Fruit fly (Drosophila melanogaster) whole organism, embryonic: Measurements from ENCODE around the gene CG42324.

Experiments used
- Adf1 ChIP-seq: fragments of 200-800 bp; sonication (Bioruptor generic); IDR thresholded peaks from 2 replicates; pipeline ENCODE4 v1.3.6; 2022; ENCODE audit warnings: missing biosample characterization, missing genetic modification characterization
- Atf6 ChIP-seq: fragments of 200-800 bp; sonication (Bioruptor generic); IDR thresholded peaks from 2 replicates; pipeline ENCODE4 v1.3.6; 2022; ENCODE audit warnings: missing biosample characterization, missing genetic modification characterization
- Blimp-1 ChIP-seq: fragments of 200-800 bp; sonication (Bioruptor generic); optimal IDR thresholded peaks from 3 replicates; lab custom pipeline; 2018; ENCODE audit warnings: missing biosample characterization, missing genetic modification characterization, mild to moderate bottlenecking, moderate library complexity, missing genetic modification reagents
- CG1024 ChIP-seq: fragments of 200-800 bp; sonication (Bioruptor generic); IDR thresholded peaks from 2 replicates; pipeline ENCODE4 v1.3.6; 2022; ENCODE audit warnings: missing biosample characterization, missing genetic modification characterization
- CG13424 ChIP-seq: fragments of 200-800 bp; sonication (Bioruptor generic); optimal IDR thresholded peaks from 2 replicates; lab custom pipeline; 2019; ENCODE audit warnings: missing biosample characterization, mild to moderate bottlenecking, missing genetic modification characterization, moderate library complexity
- CG13775 ChIP-seq: fragments of 200-800 bp; sonication (Bioruptor generic); optimal IDR thresholded peaks from 3 replicates; lab custom pipeline; 2017; ENCODE audit warnings: missing biosample characterization, mild to moderate bottlenecking, missing genetic modification characterization
- CG15601 ChIP-seq: fragments of 200-800 bp; sonication (Bioruptor generic); optimal IDR thresholded peaks from 3 replicates; lab custom pipeline; 2019; ENCODE audit warnings: missing biosample characterization, mild to moderate bottlenecking, missing genetic modification characterization, moderate library complexity
- CG15696 ChIP-seq: fragments of 200-800 bp; sonication (Bioruptor generic); optimal IDR thresholded peaks from 2 replicates; lab custom pipeline; 2019; ENCODE audit warnings: missing biosample characterization, mild to moderate bottlenecking, missing genetic modification characterization, moderate library complexity
- CG17385 ChIP-seq: fragments of 200-800 bp; sonication (Bioruptor generic); optimal IDR thresholded peaks from 3 replicates; lab custom pipeline; 2018; ENCODE audit warnings: missing biosample characterization, mild to moderate bottlenecking, missing genetic modification characterization
- CG17612 ChIP-seq: fragments of 200-800 bp; sonication (Bioruptor generic); IDR thresholded peaks from 2 replicates; pipeline ENCODE4 v1.3.6; 2022; ENCODE audit warnings: missing biosample characterization, missing genetic modification characterization
- CG18599 ChIP-seq: fragments of 200-800 bp; sonication (Bioruptor generic); optimal IDR thresholded peaks from 3 replicates; lab custom pipeline; 2017; ENCODE audit warnings: missing biosample characterization, missing genetic modification characterization, mild to moderate bottlenecking, moderate library complexity, missing genetic modification reagents
- CG18619 ChIP-seq: fragments of 200-800 bp; sonication (Bioruptor generic); optimal IDR thresholded peaks from 3 replicates; lab custom pipeline; 2017; ENCODE audit warnings: missing biosample characterization, mild to moderate bottlenecking, missing genetic modification characterization
- CG2199 ChIP-seq: fragments of 200-800 bp; sonication (Bioruptor generic); IDR thresholded peaks from 3 replicates; pipeline ENCODE4 v1.3.6; 2022; ENCODE audit warnings: missing biosample characterization, missing genetic modification characterization
- CG2678 ChIP-seq: fragments of 200-800 bp; sonication (Bioruptor generic); optimal IDR thresholded peaks from 3 replicates; lab custom pipeline; 2019; ENCODE audit warnings: missing biosample characterization, mild to moderate bottlenecking, missing genetic modification characterization, moderate library complexity
- CG2712 ChIP-seq: fragments of 200-800 bp; optimal IDR thresholded peaks from 3 replicates; lab custom pipeline; 2019; ENCODE audit warnings: missing biosample characterization, mild to moderate bottlenecking, missing genetic modification characterization, moderate library complexity
- CG32532 ChIP-seq: fragments of 200-800 bp; sonication (Bioruptor generic); IDR thresholded peaks from 2 replicates; pipeline ENCODE4 v1.3.6; 2022; ENCODE audit warnings: missing biosample characterization, missing genetic modification characterization
- CG6175 ChIP-seq: fragments of 200-800 bp; sonication (Bioruptor generic); IDR thresholded peaks from 3 replicates; pipeline ENCODE4 v1.3.6; 2022; ENCODE audit warnings: missing biosample characterization, missing genetic modification characterization
- CG6689 ChIP-seq: fragments of 200-800 bp; sonication (Bioruptor generic); IDR thresholded peaks from 2 replicates; pipeline ENCODE4 v1.3.6; 2022; ENCODE audit warnings: missing biosample characterization, missing genetic modification characterization
- CG7556 ChIP-seq: fragments of 200-800 bp; sonication (Bioruptor generic); optimal IDR thresholded peaks from 2 replicates; lab custom pipeline; 2017; ENCODE audit warnings: missing biosample characterization, mild to moderate bottlenecking, missing genetic modification characterization
- CG8924 ChIP-seq: fragments of 200-800 bp; optimal IDR thresholded peaks from 3 replicates; lab custom pipeline; 2019; ENCODE audit warnings: missing biosample characterization, mild to moderate bottlenecking, missing genetic modification characterization, moderate library complexity
- CG9727 ChIP-seq: fragments of 200-800 bp; sonication (Bioruptor generic); optimal IDR thresholded peaks from 3 replicates; lab custom pipeline; 2017; ENCODE audit warnings: missing biosample characterization, mild to moderate bottlenecking, missing genetic modification characterization
- D19B ChIP-seq: fragments of 200-800 bp; sonication (Bioruptor generic); optimal IDR thresholded peaks from 2 replicates; lab custom pipeline; 2017; ENCODE audit warnings: missing biosample characterization, mild to moderate bottlenecking, missing genetic modification characterization
- Hmr ChIP-seq: fragments of 200-800 bp; sonication (Bioruptor generic); optimal IDR thresholded peaks from 3 replicates; lab custom pipeline; 2017; ENCODE audit warnings: mild to moderate bottlenecking, missing biosample characterization, missing genetic modification reagents, missing genetic modification characterization
- Kr ChIP-seq: fragments of 200-800 bp; sonication (Bioruptor generic); optimal IDR thresholded peaks from 2 replicates; lab custom pipeline; 2017; ENCODE audit warnings: missing biosample characterization, mild to moderate bottlenecking, missing genetic modification characterization
- MESR4 ChIP-seq: fragments of 200-800 bp; sonication (Bioruptor generic); optimal IDR thresholded peaks from 2 replicates; lab custom pipeline; 2018; ENCODE audit warnings: missing biosample characterization, mild to moderate bottlenecking, missing genetic modification characterization, moderate library complexity
- NK7.1 ChIP-seq: fragments of 200-800 bp; sonication (Bioruptor generic); optimal IDR thresholded peaks from 3 replicates; lab custom pipeline; 2016; ENCODE audit warnings: missing biosample characterization, missing genetic modification characterization
- Nf-YC ChIP-seq: fragments of 200-800 bp; optimal IDR thresholded peaks from 3 replicates; lab custom pipeline; 2019; ENCODE audit warnings: missing biosample characterization, mild to moderate bottlenecking, missing genetic modification characterization, moderate library complexity
- Rfx ChIP-seq: fragments of 200-800 bp; sonication (Bioruptor generic); IDR thresholded peaks from 2 replicates; pipeline ENCODE4 v1.3.6; 2022; ENCODE audit warnings: missing biosample characterization, missing genetic modification characterization
- Ssrp ChIP-seq: fragments of 200-800 bp; sonication (Bioruptor generic); optimal IDR thresholded peaks from 2 replicates; lab custom pipeline; 2018; ENCODE audit warnings: missing biosample characterization, mild to moderate bottlenecking, missing genetic modification characterization, moderate library complexity
- Taf1 ChIP-seq: fragments of 200-800 bp; sonication (Bioruptor generic); IDR thresholded peaks from 2 replicates; pipeline ENCODE4 v1.3.6; 2022; ENCODE audit warnings: missing biosample characterization, missing genetic modification characterization
- Xrp1 ChIP-seq: fragments of 200-800 bp; sonication (Bioruptor generic); IDR thresholded peaks from 2 replicates; pipeline ENCODE4 v1.3.6; 2022; ENCODE audit warnings: missing biosample characterization, missing genetic modification characterization
- abd-A ChIP-seq: fragments of 200-800 bp; sonication (Bioruptor generic); optimal IDR thresholded peaks from 3 replicates; lab custom pipeline; 2019; ENCODE audit warnings: missing biosample characterization, mild to moderate bottlenecking, missing genetic modification characterization, moderate library complexity
- al ChIP-seq: fragments of 200-800 bp; sonication (Bioruptor generic); IDR thresholded peaks from 2 replicates; pipeline ENCODE4 v1.3.6; 2022; ENCODE audit warnings: missing biosample characterization, missing genetic modification characterization
- ara ChIP-seq: fragments of 200-800 bp; sonication (Bioruptor generic); IDR thresholded peaks from 2 replicates; pipeline ENCODE4 v1.3.6; 2022; ENCODE audit warnings: missing biosample characterization, missing genetic modification characterization
- az2 ChIP-seq: fragments of 200-800 bp; sonication (Bioruptor generic); optimal IDR thresholded peaks from 3 replicates; lab custom pipeline; 2016; ENCODE audit warnings: missing biosample characterization, missing genetic modification characterization
- cato ChIP-seq: fragments of 200-800 bp; sonication (Bioruptor generic); optimal IDR thresholded peaks from 2 replicates; lab custom pipeline; 2016; ENCODE audit warnings: missing biosample characterization, missing genetic modification characterization, borderline replicate concordance
- dmrt99B ChIP-seq: fragments of 200-800 bp; sonication (Bioruptor generic); optimal IDR thresholded peaks from 2 replicates; lab custom pipeline; 2018; ENCODE audit warnings: missing biosample characterization, mild to moderate bottlenecking, missing genetic modification characterization, moderate library complexity
- grau ChIP-seq: fragments of 200-800 bp; optimal IDR thresholded peaks from 3 replicates; lab custom pipeline; 2019; ENCODE audit warnings: missing biosample characterization, mild to moderate bottlenecking, missing genetic modification characterization, moderate library complexity
- lab ChIP-seq: fragments of 200-800 bp; sonication (Bioruptor generic); optimal IDR thresholded peaks from 3 replicates; lab custom pipeline; 2017; ENCODE audit warnings: missing biosample characterization, missing genetic modification characterization, mild to moderate bottlenecking, moderate library complexity, missing genetic modification reagents
- org-1 ChIP-seq: fragments of 200-800 bp; sonication (Bioruptor generic); optimal IDR thresholded peaks from 2 replicates; lab custom pipeline; 2017; ENCODE audit warnings: missing biosample characterization, missing genetic modification characterization
- row ChIP-seq: fragments of 200-800 bp; sonication (Bioruptor generic); IDR thresholded peaks from 3 replicates; pipeline ENCODE4 v1.3.6; 2022; ENCODE audit warnings: missing biosample characterization, missing genetic modification characterization
- sc ChIP-seq, 3 experiments: fragments of >200 bp in 2 of 3; fragments of 200-800 bp in 1 of 3; sonication (Bioruptor generic) in 1 of 3; optimal IDR thresholded peaks; 2 replicates in 2 of 3; 3 replicates in 1 of 3; lab custom pipeline; 2017; ENCODE audit warnings: mild to moderate bottlenecking in 1 of 3, missing biosample characterization in 1 of 3, missing genetic modification characterization in 1 of 3, missing genetic modification reagents in 1 of 3
- so ChIP-seq: fragments of 200-800 bp; sonication (Bioruptor generic); IDR thresholded peaks from 3 replicates; pipeline ENCODE4 v1.3.6; 2022; ENCODE audit warnings: missing biosample characterization, missing genetic modification characterization
- sqz ChIP-seq: fragments of 200-800 bp; sonication (Bioruptor generic); optimal IDR thresholded peaks from 3 replicates; lab custom pipeline; 2018; ENCODE audit warnings: missing biosample characterization, mild to moderate bottlenecking, missing genetic modification characterization
- stwl ChIP-seq: fragments of 200-800 bp; sonication (Bioruptor generic); optimal IDR thresholded peaks from 3 replicates; lab custom pipeline; 2018; ENCODE audit warnings: missing biosample characterization, mild to moderate bottlenecking, missing genetic modification characterization, moderate library complexity
- sug ChIP-seq: fragments of 200-800 bp; optimal IDR thresholded peaks from 2 replicates; lab custom pipeline; 2019; ENCODE audit warnings: missing biosample characterization, mild to moderate bottlenecking, missing genetic modification characterization, moderate library complexity
- tgo ChIP-seq: fragments of 200-800 bp; sonication (Bioruptor generic); IDR thresholded peaks from 3 replicates; pipeline ENCODE4 v1.3.6; 2022; ENCODE audit warnings: missing biosample characterization, missing genetic modification characterization
- ttk ChIP-seq: fragments of 200-800 bp; sonication (Bioruptor generic); IDR thresholded peaks from 2 replicates; pipeline ENCODE4 v2.1.2; 2022; ENCODE audit warnings: missing biosample characterization, missing genetic modification characterization
- unpg ChIP-seq: fragments of 200-800 bp; sonication (Bioruptor generic); optimal IDR thresholded peaks from 3 replicates; lab custom pipeline; 2018; ENCODE audit warnings: missing biosample characterization, mild to moderate bottlenecking, missing genetic modification characterization, moderate library complexity

CG42324 gene

dm6 chr3L:3485088-3485710 lies 13.0 kb downstream of the CG42324 start (continued):
- TF ChIP-seq CG13424: peak; percentile 52
- no peak for TF ChIP-seq cato
- TF ChIP-seq Ssrp (tag; lab: Kevin White, UChicago): peak; percentile 30
- TF ChIP-seq so (GFP tag; lab: Robert Waterston, UW): no peak
- TF ChIP-seq Atf6: no peak
- TF ChIP-seq Nf-YC (tag; lab: Kevin White, UChicago): no peak
- TF ChIP-seq sc (optimal IDR thresholded peaks at IDR 0.05; lab: Kevin White, UChicago): no peak
- no peak for TF ChIP-seq sc (GFP tag; optimal IDR thresholded peaks at IDR 0.05; lab: Kevin White, UChicago)
- TF ChIP-seq al (GFP tag; lab: Robert Waterston, UW): no peak
- TF ChIP-seq tgo (GFP tag; lab: Robert Waterston, UW): peak; percentile 48; the same call in 2 of the 3 replicates
- TF ChIP-seq NK7.1 (GFP tag; lab: Kevin White, UChicago): no peak
- TF ChIP-seq CG2712 (tag; lab: Kevin White, UChicago): peak; percentile 69
- no peak for TF ChIP-seq sqz (GFP tag; lab: Kevin White, UChicago)
- peak; percentile 61 for TF ChIP-seq dmrt99B (tag; lab: Kevin White, UChicago)
- TF ChIP-seq Adf1: no peak
- TF ChIP-seq CG6175: no peak
- peak; percentile 46 for TF ChIP-seq CG18599
- TF ChIP-seq CG6689 (GFP tag; lab: Robert Waterston, UW): peak; percentile 44; the same call in 1 of the 2 replicates
- no peak for TF ChIP-seq stwl (tag; lab: Kevin White, UChicago)
- TF ChIP-seq D19B (GFP tag; lab: Kevin White, UChicago): peak; percentile 92
- TF ChIP-seq az2 (GFP tag; lab: Kevin White, UChicago): no peak
- no peak for TF ChIP-seq CG18619
- TF ChIP-seq Hmr (GFP tag; lab: Kevin White, UChicago): peak; percentile 21
- TF ChIP-seq CG17612: no peak
- peak; percentile 24 for TF ChIP-seq lab (GFP tag; lab: Kevin White, UChicago)
- peak; percentile 4 for TF ChIP-seq CG15696 (tag; lab: Kevin White, UChicago)
- peak; percentile 13 for TF ChIP-seq unpg
- no peak for TF ChIP-seq CG1024 (GFP tag; lab: Robert Waterston, UW)
- no peak for TF ChIP-seq Taf1
- no peak for TF ChIP-seq CG13775 (GFP tag; lab: Kevin White, UChicago)
- TF ChIP-seq CG7556 (GFP tag; lab: Kevin White, UChicago): peak; percentile 42
- TF ChIP-seq MESR4 (GFP tag; lab: Kevin White, UChicago): no peak
- peak; percentile 22 for TF ChIP-seq CG8924 (tag; lab: Kevin White, UChicago)
- peak; percentile 31 for TF ChIP-seq CG15601 (tag; lab: Kevin White, UChicago)
- peak; percentile 31 for TF ChIP-seq sug (tag; lab: Kevin White, UChicago)
- peak; percentile 16; the same call in 1 of the 2 replicates for TF ChIP-seq CG32532 (GFP tag; lab: Robert Waterston, UW)
- TF ChIP-seq row (GFP tag; lab: Robert Waterston, UW): peak; percentile 68
- no peak for TF ChIP-seq abd-A (tag; lab: Kevin White, UChicago)
- no peak for TF ChIP-seq ara (GFP tag; lab: Robert Waterston, UW)
- peak; percentile 49 for TF ChIP-seq Blimp-1 (GFP tag; lab: Kevin White, UChicago)
- no peak for TF ChIP-seq Xrp1 (GFP tag; lab: Robert Waterston, UW)
- peak; percentile 70 for TF ChIP-seq CG2678 (tag; lab: Kevin White, UChicago)
- TF ChIP-seq grau: peak; percentile 51
- 0 out of 2 replicates have a peak, but pooled peaks have one; percentile 28 for TF ChIP-seq ttk (GFP tag; lab: Robert Waterston, UW)
- TF ChIP-seq CG17385 (GFP tag; lab: Kevin White, UChicago): peak; percentile 4
- no peak for TF ChIP-seq Kr (GFP tag; lab: Kevin White, UChicago)
- no peak for TF ChIP-seq Rfx (GFP tag; lab: Robert Waterston, UW)
- no peak for TF ChIP-seq CG2199
- TF ChIP-seq org-1 (GFP tag; lab: Kevin White, UChicago): no peak
- peak; percentile 26 for TF ChIP-seq CG9727
